Worm (Caenorhabditis elegans) whole organism, young adult: ENCODE measurements around the gene cpt-3.
A peak's percentile ranks its signal among the peaks of the same experiment; 100 is the strongest.
"Not testable (repeated sequence)": the region's sequence is repeated elsewhere in the genome, so short reads cannot be mapped to it uniquely, and the experiment has no call there.

ENCODE experiments used
- B0261.1 ChIP-seq: sonication (generic microtip); optimal IDR thresholded peaks from 2 replicates; lab custom pipeline; 2016; ENCODE audit warnings: mild to moderate bottlenecking, missing genetic modification characterization, moderate library complexity, missing compliant biosample characterization
- D2030.7 ChIP-seq: fragments of 200-800 bp; sonication (Bioruptor generic); IDR thresholded peaks from 2 replicates; pipeline ENCODE4 v1.3.6; 2022; ENCODE audit warnings: missing genetic modification reagents, missing genetic modification characterization, missing compliant biosample characterization
- F23B12.7 ChIP-seq: sonication (generic microtip); optimal IDR thresholded peaks from 2 replicates; lab custom pipeline; 2017; ENCODE audit warnings: missing genetic modification characterization, mild to moderate bottlenecking, missing compliant biosample characterization, antibody characterized with exemption, moderate library complexity; ENCODE audit not compliant: insufficient read depth
- F39B2.1 ChIP-seq: fragments of 200-800 bp; sonication (Bioruptor generic); IDR thresholded peaks from 2 replicates; pipeline ENCODE4 v1.3.6; 2022; ENCODE audit warnings: missing genetic modification reagents, missing genetic modification characterization, missing compliant biosample characterization
- K11D2.4 ChIP-seq: fragments of 200-800 bp; sonication (Bioruptor generic); IDR thresholded peaks from 2 replicates; pipeline ENCODE4 v1.3.6; 2022; ENCODE audit warnings: missing genetic modification reagents, missing genetic modification characterization, missing compliant biosample characterization
- Y53F4B.3 ChIP-seq: fragments of 200-800 bp; sonication (Bioruptor generic); IDR thresholded peaks from 2 replicates; pipeline ENCODE4 v1.3.6; 2022; ENCODE audit warnings: missing genetic modification reagents, missing genetic modification characterization, missing compliant biosample characterization
- ZK185.1 ChIP-seq: sonication (generic microtip); optimal IDR thresholded peaks from 2 replicates; lab custom pipeline; 2016; ENCODE audit warnings: mild to moderate bottlenecking, missing genetic modification characterization, missing compliant biosample characterization; ENCODE audit not compliant: poor library complexity, severe bottlenecking
- aptf-3 ChIP-seq: fragments of 200-800 bp; sonication (Bioruptor generic); IDR thresholded peaks from 2 replicates; pipeline ENCODE4 v1.3.6; 2022; ENCODE audit warnings: missing genetic modification characterization, missing compliant biosample characterization
- atf-7 ChIP-seq: sonication (generic microtip); optimal IDR thresholded peaks from 2 replicates; lab custom pipeline; 2017; ENCODE audit warnings: mild to moderate bottlenecking, missing genetic modification characterization, missing compliant biosample characterization
- athp-1 ChIP-seq: sonication (generic microtip); optimal IDR thresholded peaks from 2 replicates; lab custom pipeline; 2017; ENCODE audit warnings: mild to moderate bottlenecking, missing genetic modification characterization, missing compliant biosample characterization
- ceh-100 ChIP-seq: fragments of 200-800 bp; sonication (Bioruptor generic); IDR thresholded peaks from 2 replicates; pipeline ENCODE4 v1.3.6; 2022; ENCODE audit warnings: missing genetic modification reagents, missing genetic modification characterization, missing compliant biosample characterization
- ceh-27 ChIP-seq: fragments of 200-800 bp; sonication (Bioruptor generic); optimal IDR thresholded peaks from 2 replicates; lab custom pipeline; 2018; ENCODE audit warnings: mild to moderate bottlenecking, missing genetic modification characterization, moderate library complexity, missing compliant biosample characterization
- die-1 ChIP-seq: sonication (generic microtip); optimal IDR thresholded peaks from 2 replicates; lab custom pipeline; 2016; ENCODE audit warnings: missing genotype, mild to moderate bottlenecking, missing genetic modification characterization, missing compliant biosample characterization
- dpl-1 ChIP-seq: fragments of 150-350 bp; optimal IDR thresholded peaks from 2 replicates; lab custom pipeline; 2014; ENCODE audit warnings: missing biosample characterization, missing genetic modification reagents, missing genetic modification characterization
- ets-4 ChIP-seq: fragments of 200-800 bp; sonication (Bioruptor generic); optimal IDR thresholded peaks from 2 replicates; lab custom pipeline; 2018; ENCODE audit warnings: mild to moderate bottlenecking, missing genetic modification characterization, missing compliant biosample characterization
- hlh-26 ChIP-seq: fragments of 200-800 bp; sonication (Bioruptor generic); conservative IDR thresholded peaks from 2 replicates; pipeline ENCODE4 v1.3.6; 2022; ENCODE audit warnings: missing genetic modification reagents, missing genetic modification characterization, missing compliant biosample characterization
- lin-26 ChIP-seq: fragments of 200-800 bp; sonication (Bioruptor generic); IDR thresholded peaks from 2 replicates; pipeline ENCODE4 v1.3.6; 2022; ENCODE audit warnings: missing genetic modification reagents, missing genetic modification characterization, missing compliant biosample characterization
- lin-40 ChIP-seq: sonication (generic microtip); optimal IDR thresholded peaks from 2 replicates; lab custom pipeline; 2016; ENCODE audit warnings: missing genetic modification characterization, mild to moderate bottlenecking, missing compliant biosample characterization, missing genotype, missing genetic modification reagents
- mcd-1 ChIP-seq: fragments of 200-800 bp; sonication (Bioruptor generic); IDR thresholded peaks from 2 replicates; pipeline ENCODE4 v1.3.6; 2022; ENCODE audit warnings: missing genetic modification reagents, missing genetic modification characterization, missing compliant biosample characterization
- mel-28 ChIP-seq: sonication (generic microtip); optimal IDR thresholded peaks from 2 replicates; lab custom pipeline; 2016; ENCODE audit warnings: borderline replicate concordance, mild to moderate bottlenecking, missing genetic modification characterization, missing compliant biosample characterization
- nhr-120 ChIP-seq: fragments of 200-800 bp; sonication (Bioruptor generic); IDR thresholded peaks from 2 replicates; pipeline ENCODE4 v1.3.6; 2022; ENCODE audit warnings: missing genetic modification characterization, missing compliant biosample characterization
- nhr-80 ChIP-seq: sonication (generic microtip); optimal IDR thresholded peaks from 2 replicates; lab custom pipeline; 2016; ENCODE audit warnings: missing genetic modification characterization, missing compliant biosample characterization
- rpc-1 ChIP-seq, 2 experiments: fragments of 150-350 bp in 1 of 2; sonication (generic microtip) in 1 of 2; optimal IDR thresholded peaks; 2 replicates each; lab custom pipeline; 2014 to 2018; ENCODE audit warnings: missing biosample characterization in 1 of 2, missing genetic modification characterization in 1 of 2, missing genetic modification reagents in 1 of 2, missing genotype in 1 of 2
- sdz-38 ChIP-seq: sonication (generic microtip); optimal IDR thresholded peaks from 2 replicates; lab custom pipeline; 2016; ENCODE audit warnings: missing genotype, missing genetic modification characterization, missing compliant biosample characterization
- snpc-1.1 ChIP-seq: sonication (generic microtip); optimal IDR thresholded peaks from 2 replicates; lab custom pipeline; 2017; ENCODE audit warnings: missing genetic modification characterization, mild to moderate bottlenecking, missing compliant biosample characterization, antibody characterized with exemption, moderate library complexity, missing genotype, missing genetic modification reagents; ENCODE audit not compliant: insufficient read depth
- somi-1 ChIP-seq: fragments of 200-800 bp; sonication (Bioruptor generic); optimal IDR thresholded peaks from 2 replicates; lab custom pipeline; 2018; ENCODE audit warnings: mild to moderate bottlenecking, missing genetic modification characterization, missing compliant biosample characterization
- tbp1 ChIP-seq: fragments of 200-800 bp; sonication (Bioruptor generic); optimal IDR thresholded peaks from 2 replicates; lab custom pipeline; 2018; ENCODE audit warnings: mild to moderate bottlenecking, missing genetic modification characterization, missing compliant biosample characterization
- zim-3 ChIP-seq: sonication (generic microtip); optimal IDR thresholded peaks from 2 replicates; lab custom pipeline; 2017; ENCODE audit warnings: mild to moderate bottlenecking, missing genetic modification characterization, moderate library complexity, missing compliant biosample characterization
- ztf-18 ChIP-seq: sonication (generic microtip); optimal IDR thresholded peaks from 2 replicates; lab custom pipeline; 2016; ENCODE audit warnings: missing genotype, mild to moderate bottlenecking, missing genetic modification characterization, missing compliant biosample characterization
- ztf-25 ChIP-seq: fragments of 200-800 bp; sonication (Bioruptor generic); IDR thresholded peaks from 2 replicates; pipeline ENCODE4 v1.3.6; 2022; ENCODE audit warnings: missing genetic modification reagents, missing genetic modification characterization, missing compliant biosample characterization
- ztf-28 ChIP-seq: fragments of 200-800 bp; sonication (Bioruptor generic); IDR thresholded peaks from 2 replicates; pipeline ENCODE4 v1.3.6; 2022; ENCODE audit warnings: missing genetic modification reagents, missing genetic modification characterization, missing compliant biosample characterization

cpt-3 gene

ce11 chrIII:2050494-2050893 is 32.1 kb upstream of the cpt-3 start (continued):
- TF ChIP-seq dpl-1, result no peak
- no peak for TF ChIP-seq sdz-38 (tag; lab: Kevin White, UChicago)
- TF ChIP-seq aptf-3 (GFP tag; lab: Robert Waterston, UW), result no peak

ce11 chrIII:2053433-2053832 is 29.2 kb upstream of the cpt-3 start:
- no peak for TF ChIP-seq ceh-27 (GFP tag; lab: Kevin White, UChicago)
- peak; percentile 21 for TF ChIP-seq nhr-80

- no peak for TF ChIP-seq ets-4 (GFP tag; lab: Kevin White, UChicago)
Observed at ce11 chrIII:2054084-2054483, 28.5 kb upstream of the cpt-3 start, which contains the start of gene M01E10.3. M01E10.3 (minus strand) TSS chrIII:2054184.

- TF ChIP-seq K11D2.4 (GFP tag; lab: Robert Waterston, UW), result no peak
- TF ChIP-seq mcd-1 (GFP tag; lab: Robert Waterston, UW), result no peak
- TF ChIP-seq atf-7 (tag; lab: Kevin White, UChicago), result no peak
- no peak for TF ChIP-seq ceh-100
- TF ChIP-seq ztf-18 (tag; lab: Kevin White, UChicago), result no peak
- TF ChIP-seq hlh-26 (GFP tag; lab: Robert Waterston, UW), result no peak
- TF ChIP-seq D2030.7 (GFP tag; lab: Robert Waterston, UW), result no peak
- no peak for TF ChIP-seq ztf-28 (GFP tag; lab: Robert Waterston, UW)
- no peak for TF ChIP-seq F39B2.1 (GFP tag; lab: Robert Waterston, UW)
- TF ChIP-seq lin-40 (tag; lab: Kevin White, UChicago), result no peak
- no peak for TF ChIP-seq athp-1
- no peak for TF ChIP-seq zim-3 (tag; lab: Kevin White, UChicago)
- TF ChIP-seq die-1 (tag; lab: Kevin White, UChicago), result no peak
- no peak for TF ChIP-seq ztf-25
Observed at ce11 chrIII:2057570-2057969, 25.0 kb upstream of the cpt-3 start, which contains the start of gene Y39A3A.2. Y39A3A.2 (minus strand) TSS chrIII:2057670.

ce11 chrIII:2060068-2060467 is 22.6 kb upstream of the cpt-3 start:
- TF ChIP-seq ZK185.1 (no peak), nhr-120 (GFP tag; lab: Robert Waterston, UW) (no peak), Y53F4B.3 (GFP tag; lab: Robert Waterston, UW) (no peak), somi-1 (GFP tag; lab: Kevin White, UChicago) (no peak), F23B12.7 (tag; lab: Kevin White, UChicago) (no peak), snpc-1.1 (tag; lab: Kevin White, UChicago) (no peak)
- TF ChIP-seq, all 124 proteins: peak for 0

ce11 chrIII:2060857-2061256 is 21.8 kb upstream of the cpt-3 start, which contains the start of gene ins-16:
ins-16 (minus strand) TSS chrIII:2060957.
- TF ChIP-seq mel-28 (tag; lab: Kevin White, UChicago), result no peak

ce11 chrIII:2064936-2065335 is 17.7 kb upstream of the cpt-3 start:
- TF ChIP-seq rpc-1 (optimal IDR thresholded peaks at IDR 0.05; lab: Kevin White, UChicago), result not testable (repeated sequence)
- TF ChIP-seq rpc-1 (tag; optimal IDR thresholded peaks at IDR 0.05; lab: Kevin White, UChicago), result peak; percentile 56
- peak; percentile 82 for TF ChIP-seq tbp1
- TF ChIP-seq B0261.1 (tag; lab: Kevin White, UChicago), result peak; percentile 62
- TF ChIP-seq lin-26, result peak; percentile 79
